Fruit fly (Drosophila melanogaster) whole organism, embryonic: Measurements from ENCODE around the gene CG45218.

ENCODE experiments used
- B-H2 ChIP-seq: fragments of 200-800 bp; sonication (Bioruptor generic); optimal IDR thresholded peaks from 2 replicates; lab custom pipeline; 2018; ENCODE audit warnings: missing biosample characterization, mild to moderate bottlenecking, missing genetic modification characterization
- CG10274 ChIP-seq: fragments of 200-800 bp; sonication (Bioruptor generic); optimal IDR thresholded peaks from 3 replicates; lab custom pipeline; 2017; ENCODE audit warnings: missing biosample characterization, mild to moderate bottlenecking, missing genetic modification characterization
- CG10565 ChIP-seq: fragments of 200-800 bp; sonication (Bioruptor generic); optimal IDR thresholded peaks from 3 replicates; lab custom pipeline; 2016; ENCODE audit warnings: missing biosample characterization, mild to moderate bottlenecking, missing genetic modification characterization
- CG12071 ChIP-seq: fragments of 200-800 bp; sonication (Bioruptor generic); optimal IDR thresholded peaks from 3 replicates; lab custom pipeline; 2018; ENCODE audit warnings: missing biosample characterization, mild to moderate bottlenecking, missing genetic modification characterization
- CG12659 ChIP-seq: fragments of 200-800 bp; sonication (Bioruptor generic); optimal IDR thresholded peaks from 3 replicates; lab custom pipeline; 2017; ENCODE audit warnings: mild to moderate bottlenecking, missing biosample characterization, missing genetic modification reagents, missing genetic modification characterization
- CG14965 ChIP-seq: fragments of 200-800 bp; sonication (Bioruptor generic); optimal IDR thresholded peaks from 2 replicates; lab custom pipeline; 2016; ENCODE audit warnings: missing biosample characterization, missing genetic modification characterization, borderline replicate concordance
- CG15269 ChIP-seq: fragments of 200-800 bp; sonication (Bioruptor generic); optimal IDR thresholded peaks from 2 replicates; lab custom pipeline; 2018; ENCODE audit warnings: missing biosample characterization, mild to moderate bottlenecking, missing genetic modification characterization, moderate library complexity
- CG17186 ChIP-seq: fragments of 200-800 bp; sonication (Bioruptor generic); optimal IDR thresholded peaks from 3 replicates; lab custom pipeline; 2017; ENCODE audit warnings: missing biosample characterization, missing genetic modification reagents, missing genetic modification characterization
- CG1832 ChIP-seq: fragments of 200-800 bp; sonication (Bioruptor generic); optimal IDR thresholded peaks from 2 replicates; lab custom pipeline; 2017; ENCODE audit warnings: missing biosample characterization, mild to moderate bottlenecking, missing genetic modification characterization, inconsistent platforms
- CG2116 ChIP-seq: fragments of 200-800 bp; sonication (Bioruptor generic); optimal IDR thresholded peaks from 3 replicates; lab custom pipeline; 2018; ENCODE audit warnings: missing biosample characterization, mild to moderate bottlenecking, missing genetic modification characterization
- CG2199 ChIP-seq: fragments of 200-800 bp; sonication (Bioruptor generic); IDR thresholded peaks from 3 replicates; pipeline ENCODE4 v1.3.6; 2022; ENCODE audit warnings: missing biosample characterization, missing genetic modification characterization
- CG30403 ChIP-seq: fragments of 200-800 bp; sonication (Bioruptor generic); optimal IDR thresholded peaks from 3 replicates; lab custom pipeline; 2016; ENCODE audit warnings: missing biosample characterization, missing genetic modification characterization
- CG31224 ChIP-seq: fragments of 200-800 bp; sonication (Bioruptor generic); IDR thresholded peaks from 2 replicates; pipeline ENCODE4 v1.3.6; 2022; ENCODE audit warnings: missing biosample characterization, missing genetic modification characterization
- CG33557 ChIP-seq: fragments of 200-800 bp; sonication (Bioruptor generic); optimal IDR thresholded peaks from 2 replicates; lab custom pipeline; 2019; ENCODE audit warnings: missing biosample characterization, mild to moderate bottlenecking, missing genetic modification characterization, moderate library complexity
- CG3726 ChIP-seq: fragments of 200-800 bp; sonication (Bioruptor generic); IDR thresholded peaks from 3 replicates; pipeline ENCODE4, ENCODE4 v1.3.6; 2022; ENCODE audit warnings: missing biosample characterization, missing genetic modification characterization
- CG42726 ChIP-seq: fragments of 200-800 bp; sonication (Bioruptor generic); IDR thresholded peaks from 2 replicates; pipeline ENCODE4 v1.3.6; 2022; ENCODE audit warnings: missing biosample characterization, missing genetic modification characterization; ENCODE audit not compliant: partially characterized antibody
- CG4328 ChIP-seq: fragments of 200-800 bp; sonication (Bioruptor generic); optimal IDR thresholded peaks from 3 replicates; lab custom pipeline; 2017; ENCODE audit warnings: missing biosample characterization, missing genetic modification reagents, missing genetic modification characterization
- CG9932 ChIP-seq: fragments of 200-800 bp; sonication (Bioruptor generic); IDR thresholded peaks from 2 replicates; pipeline ENCODE4 v1.3.6; 2022; ENCODE audit warnings: missing biosample characterization, missing genetic modification characterization
- Camta ChIP-seq: fragments of 200-800 bp; sonication (Bioruptor generic); optimal IDR thresholded peaks from 2 replicates; lab custom pipeline; 2016; ENCODE audit warnings: missing biosample characterization, missing genetic modification characterization
- Dll ChIP-seq: fragments of 200-800 bp; sonication (Bioruptor generic); IDR thresholded peaks from 4 replicates; pipeline ENCODE4 v1.3.6; 2022; ENCODE audit warnings: missing biosample characterization, missing genetic modification characterization; ENCODE audit not compliant: partially characterized antibody
- Doc3 ChIP-seq: fragments of 200-800 bp; sonication (Bioruptor generic); IDR thresholded peaks from 3 replicates; pipeline ENCODE4 v1.3.6; 2022; ENCODE audit warnings: missing biosample characterization, missing genetic modification characterization; ENCODE audit not compliant: partially characterized antibody
- Elba2 ChIP-seq: fragments of 200-800 bp; sonication (Bioruptor generic); optimal IDR thresholded peaks from 3 replicates; lab custom pipeline; 2016; ENCODE audit warnings: missing biosample characterization, missing genetic modification characterization
- HLH4C ChIP-seq: fragments of 200-800 bp; sonication (Bioruptor generic); IDR thresholded peaks from 3 replicates; pipeline ENCODE4 v1.3.6; 2022; ENCODE audit warnings: missing biosample characterization, missing genetic modification characterization; ENCODE audit not compliant: partially characterized antibody
- HmgZ ChIP-seq: fragments of 200-800 bp; sonication (Bioruptor generic); optimal IDR thresholded peaks from 2 replicates; lab custom pipeline; 2018; ENCODE audit warnings: missing biosample characterization, mild to moderate bottlenecking, missing genetic modification characterization
- Hr3 ChIP-seq: fragments of 200-800 bp; sonication (Bioruptor generic); optimal IDR thresholded peaks from 3 replicates; lab custom pipeline; 2016; ENCODE audit warnings: missing biosample characterization, missing genetic modification characterization
- Hr51 ChIP-seq, 2 experiments: fragments of 200-800 bp; sonication (Bioruptor generic); optimal IDR thresholded peaks; 2 replicates in 1 of 2; 3 replicates in 1 of 2; lab custom pipeline; 2016 to 2018; ENCODE audit warnings: missing biosample characterization in 2 of 2, missing genetic modification characterization in 2 of 2, mild to moderate bottlenecking in 1 of 2, moderate library complexity in 1 of 2
- MTF-1 ChIP-seq: fragments of 200-800 bp; sonication (Bioruptor generic); optimal IDR thresholded peaks from 2 replicates; lab custom pipeline; 2018; ENCODE audit warnings: missing biosample characterization, mild to moderate bottlenecking, missing genetic modification characterization, borderline replicate concordance
- Med ChIP-seq: fragments of 200-800 bp; sonication (Bioruptor generic); peaks from one replicate; lab custom pipeline; 2016; ENCODE audit warnings: missing biosample characterization, missing genetic modification characterization, mild to moderate bottlenecking, inconsistent platforms, moderate library complexity
- Mrtf ChIP-seq: fragments of 200-800 bp; sonication (Bioruptor generic); IDR thresholded peaks from 3 replicates; pipeline ENCODE4 v1.3.6; 2022; ENCODE audit warnings: missing biosample characterization, missing genetic modification characterization
- Myb ChIP-seq: fragments of 200-800 bp; sonication (Bioruptor generic); optimal IDR thresholded peaks from 2 replicates; lab custom pipeline; 2016; ENCODE audit warnings: missing biosample characterization, missing genetic modification characterization
- NC2α ChIP-seq: fragments of 200-800 bp; sonication (Bioruptor generic); optimal IDR thresholded peaks from 2 replicates; lab custom pipeline; 2016; ENCODE audit warnings: missing biosample characterization, missing genetic modification characterization
- Ravus ChIP-seq: fragments of 200-800 bp; sonication (Bioruptor generic); IDR thresholded peaks from 2 replicates; pipeline ENCODE4 v1.3.6; 2022; ENCODE audit warnings: missing biosample characterization, missing genetic modification characterization
- Scr ChIP-seq: fragments of 200-800 bp; sonication (Bioruptor generic); IDR thresholded peaks from 2 replicates; pipeline ENCODE4 v1.3.6; 2022; ENCODE audit warnings: missing biosample characterization, missing genetic modification characterization; ENCODE audit not compliant: partially characterized antibody
- ash1 ChIP-seq: fragments of 200-800 bp; sonication (Bioruptor generic); optimal IDR thresholded peaks from 2 replicates; lab custom pipeline; 2018; ENCODE audit warnings: missing biosample characterization, mild to moderate bottlenecking, missing genetic modification characterization
- bcd ChIP-seq: fragments of 200-800 bp; sonication (Bioruptor generic); optimal IDR thresholded peaks from 2 replicates; lab custom pipeline; 2017; ENCODE audit warnings: missing biosample characterization, mild to moderate bottlenecking, missing genetic modification characterization
- bsh ChIP-seq, 2 experiments: fragments of 200-800 bp; sonication (Bioruptor generic); optimal IDR thresholded peaks; 2 replicates each; lab custom pipeline; 2017 to 2018; ENCODE audit warnings: mild to moderate bottlenecking in 2 of 2, missing biosample characterization in 2 of 2, missing genetic modification characterization in 2 of 2, moderate library complexity in 1 of 2
- caup ChIP-seq: fragments of 200-800 bp; sonication (Bioruptor generic); optimal IDR thresholded peaks from 3 replicates; lab custom pipeline; 2017; ENCODE audit warnings: missing biosample characterization, mild to moderate bottlenecking, missing genetic modification characterization, moderate library complexity; ENCODE audit not compliant: severe bottlenecking
- chn ChIP-seq: fragments of 200-800 bp; sonication (Bioruptor generic); optimal IDR thresholded peaks from 2 replicates; lab custom pipeline; 2016; ENCODE audit warnings: missing biosample characterization, missing genetic modification characterization
- dm ChIP-seq: fragments of 200-800 bp; sonication (Bioruptor generic); optimal IDR thresholded peaks from 3 replicates; lab custom pipeline; 2016; ENCODE audit warnings: missing biosample characterization, missing genetic modification characterization
- ems ChIP-seq: fragments of 200-800 bp; sonication (Bioruptor generic); optimal IDR thresholded peaks from 3 replicates; lab custom pipeline; 2016; ENCODE audit warnings: missing biosample characterization, missing genetic modification characterization
- insv ChIP-seq, 2 experiments: fragments of 200-800 bp; sonication (Bioruptor generic); optimal IDR thresholded peaks; 3 replicates each; lab custom pipeline; 2016 to 2018; ENCODE audit warnings: missing biosample characterization in 2 of 2, missing genetic modification characterization in 2 of 2
- inv ChIP-seq: fragments of 200-800 bp; sonication (Bioruptor generic); IDR thresholded peaks from 2 replicates; pipeline ENCODE4 v1.3.6; 2022; ENCODE audit warnings: missing biosample characterization, missing genetic modification characterization; ENCODE audit not compliant: partially characterized antibody
- pho ChIP-seq: fragments of 200-800 bp; sonication (Bioruptor generic); optimal IDR thresholded peaks from 2 replicates; lab custom pipeline; 2016; ENCODE audit warnings: missing biosample characterization, missing genetic modification characterization
- phol ChIP-seq: fragments of 200-800 bp; sonication (Bioruptor generic); optimal IDR thresholded peaks from 3 replicates; lab custom pipeline; 2018; ENCODE audit warnings: missing biosample characterization, mild to moderate bottlenecking, missing genetic modification characterization, moderate library complexity
- pnt ChIP-seq: fragments of 200-800 bp; sonication (Bioruptor generic); optimal IDR thresholded peaks from 3 replicates; lab custom pipeline; 2016; ENCODE audit warnings: missing biosample characterization, missing genetic modification characterization
- ranshi ChIP-seq: fragments of 200-800 bp; sonication (Bioruptor generic); IDR thresholded peaks from 2 replicates; pipeline ENCODE4 v1.3.6; 2022; ENCODE audit warnings: missing biosample characterization, missing genetic modification characterization
- ro ChIP-seq: fragments of 200-800 bp; sonication (Bioruptor generic); IDR thresholded peaks from 2 replicates; pipeline ENCODE4 v1.3.6; 2022; ENCODE audit warnings: missing biosample characterization, missing genetic modification characterization
- sens-2 ChIP-seq: fragments of 200-800 bp; sonication (Bioruptor generic); IDR thresholded peaks from 2 replicates; pipeline ENCODE4 v1.3.6; 2022; ENCODE audit warnings: missing biosample characterization, missing genetic modification characterization
- twi ChIP-seq: fragments of 200-800 bp; optimal IDR thresholded peaks from 2 replicates; lab custom pipeline; 2019; ENCODE audit warnings: missing biosample characterization, mild to moderate bottlenecking, missing genetic modification characterization, moderate library complexity
- zf30C ChIP-seq: fragments of 200-800 bp; sonication (Bioruptor generic); optimal IDR thresholded peaks from 3 replicates; lab custom pipeline; 2018; ENCODE audit warnings: missing biosample characterization, mild to moderate bottlenecking, missing genetic modification characterization

The CG45218 gene

dm6 chr3R:15287763-15288162 lies 2.8 kb downstream of the CG45218 start (continued):
- peak; percentile 55 for TF ChIP-seq phol
- no peak for TF ChIP-seq caup (GFP tag; lab: Kevin White, UChicago)
- TF ChIP-seq NC2α (GFP tag; lab: Kevin White, UChicago) = no peak
- TF ChIP-seq B-H2 = no peak
- TF ChIP-seq pnt (GFP tag; lab: Kevin White, UChicago) = no peak
- TF ChIP-seq Doc3 (GFP tag; lab: Robert Waterston, UW) = no peak
- TF ChIP-seq zf30C (GFP tag; lab: Kevin White, UChicago) = peak; percentile 23
- no peak for TF ChIP-seq CG15269 (tag; lab: Kevin White, UChicago)
- TF ChIP-seq ro = no peak
- no peak for TF ChIP-seq Mrtf (GFP tag; lab: Robert Waterston, UW)
- peak; percentile 90 for TF ChIP-seq dm
- TF ChIP-seq Elba2 (GFP tag; lab: Kevin White, UChicago) = peak; percentile 88
- no peak for TF ChIP-seq Scr (GFP tag; lab: Robert Waterston, UW)
- TF ChIP-seq CG42726 (GFP tag; lab: Robert Waterston, UW) = no peak
- peak; percentile 89 for TF ChIP-seq CG2116 (GFP tag; lab: Kevin White, UChicago)
- TF ChIP-seq inv = no peak
- peak; percentile 45 for TF ChIP-seq chn (GFP tag; lab: Kevin White, UChicago)
- no peak for TF ChIP-seq CG10565 (GFP tag; lab: Kevin White, UChicago)
- TF ChIP-seq HmgZ (tag; lab: Kevin White, UChicago) = peak; percentile 84
- no peak for TF ChIP-seq bsh (GFP tag; optimal IDR thresholded peaks at IDR 0.05; lab: Kevin White, UChicago)
- TF ChIP-seq bcd (GFP tag; lab: Kevin White, UChicago) = peak; percentile 28
- peak; percentile 93 for TF ChIP-seq CG17186 (GFP tag; lab: Kevin White, UChicago)
- no peak for TF ChIP-seq ems (GFP tag; lab: Kevin White, UChicago)
- TF ChIP-seq CG31224 (GFP tag; lab: Robert Waterston, UW) = no peak
- TF ChIP-seq CG9932 = no peak
- no peak for TF ChIP-seq CG12071 (GFP tag; lab: Kevin White, UChicago)
- no peak for TF ChIP-seq CG33557 (GFP tag; lab: Kevin White, UChicago)
- no peak for TF ChIP-seq Hr3 (GFP tag; lab: Kevin White, UChicago)
- no peak for TF ChIP-seq HLH4C (GFP tag; lab: Robert Waterston, UW)
- peak; percentile 33 for TF ChIP-seq twi (tag; lab: Kevin White, UChicago)
- TF ChIP-seq insv (GFP tag; optimal IDR thresholded peaks at IDR 0.05; lab: Kevin White, UChicago) = peak in 1 of 2 experiments; percentile 50
- no peak for TF ChIP-seq Ravus (GFP tag; lab: Robert Waterston, UW)
- peak; percentile 86 for TF ChIP-seq Med (GFP tag; lab: Kevin White, UChicago)
- TF ChIP-seq ranshi (GFP tag; lab: Robert Waterston, UW) = no peak
- TF ChIP-seq Myb (GFP tag; lab: Kevin White, UChicago) = peak; percentile 93
- TF ChIP-seq CG10274 (GFP tag; lab: Kevin White, UChicago) = no peak
- TF ChIP-seq pho = peak; percentile 17
- no peak for TF ChIP-seq CG1832
- TF ChIP-seq CG2199 = no peak
- TF ChIP-seq Dll (GFP tag; lab: Robert Waterston, UW) = no peak
- peak in 1 of 2 experiments; percentile 7 for TF ChIP-seq Hr51 (GFP tag; optimal IDR thresholded peaks at IDR 0.05; lab: Kevin White, UChicago)
- no peak for TF ChIP-seq MTF-1 (GFP tag; lab: Kevin White, UChicago)
- TF ChIP-seq CG4328 (GFP tag; lab: Kevin White, UChicago) = no peak
- peak; percentile 57 for TF ChIP-seq CG12659 (GFP tag; lab: Kevin White, UChicago)
- TF ChIP-seq Camta = no peak
- no peak for TF ChIP-seq CG30403 (GFP tag; lab: Kevin White, UChicago)
- no peak for TF ChIP-seq CG14965 (GFP tag; lab: Kevin White, UChicago)
- TF ChIP-seq sens-2 (GFP tag; lab: Robert Waterston, UW) = no peak
- no peak for TF ChIP-seq CG3726
- no peak for TF ChIP-seq ash1 (GFP tag; lab: Kevin White, UChicago)
